Worm (Caenorhabditis elegans): Measurements from ENCODE around the gene F14F7.5.

The F14F7.5 gene

DNA sequence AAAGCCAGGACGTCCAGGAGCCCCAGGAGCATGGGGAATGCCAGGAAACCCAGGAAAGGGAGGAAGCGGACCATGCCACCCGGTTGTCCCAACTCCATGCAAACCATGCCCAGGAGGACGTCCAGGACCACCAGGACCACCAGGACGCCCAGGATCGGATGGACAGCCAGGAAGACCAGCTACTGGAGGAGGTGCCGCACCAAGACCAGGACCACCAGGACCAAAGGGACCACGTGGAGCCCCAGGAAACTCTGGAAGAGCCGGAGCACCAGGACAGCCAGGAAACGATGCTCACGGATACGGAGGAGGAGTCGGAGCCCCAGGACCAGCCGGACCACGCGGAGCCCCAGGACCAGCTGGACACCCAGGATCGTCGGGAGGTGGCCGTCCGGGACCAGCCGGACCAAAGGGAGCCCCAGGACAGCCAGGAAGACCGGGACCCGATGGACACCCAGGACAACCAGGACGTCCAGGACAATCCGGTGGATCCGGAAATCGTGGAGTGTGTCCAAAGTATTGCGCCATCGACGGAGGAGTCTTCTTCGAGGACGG is 12.2 kb upstream of the F14F7.5 start:
- TF ChIP-seq him-1 (tag; optimal IDR thresholded peaks at IDR 0.05): no peak
- TF ChIP-seq W03F9.2 (tag; optimal IDR thresholded peaks at IDR 0.05): no peak
- TF ChIP-seq dao-5 (tag; optimal IDR thresholded peaks at IDR 0.05): no peak

DNA sequence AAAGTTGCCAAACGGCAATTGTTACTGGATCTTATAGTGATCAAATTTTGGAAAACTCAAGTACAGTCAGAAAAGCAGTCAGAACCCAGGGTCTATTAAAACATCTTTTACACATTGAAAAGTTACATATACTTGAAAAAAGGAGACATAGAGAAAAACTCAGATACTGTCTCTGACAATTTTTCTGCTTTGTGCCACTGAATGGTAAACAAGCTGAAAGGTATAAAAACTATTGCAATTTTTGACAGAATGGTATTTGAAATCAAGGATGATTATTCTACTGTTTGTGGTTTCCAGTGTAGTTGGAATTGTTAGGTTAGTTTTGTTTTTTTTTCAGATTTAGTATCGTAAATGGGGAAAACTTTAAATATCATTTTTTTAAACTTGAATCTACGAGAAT is 11.1 kb upstream of the F14F7.5 start, which contains the start of gene cyp-13A11:
cyp-13A11 (plus strand) TSS at position 266 of the 400 bp plus-strand sequence.
- TF ChIP-seq dao-5 (tag; optimal IDR thresholded peaks at IDR 0.05) (no peak), him-1 (tag; optimal IDR thresholded peaks at IDR 0.05) (no peak)

DNA sequence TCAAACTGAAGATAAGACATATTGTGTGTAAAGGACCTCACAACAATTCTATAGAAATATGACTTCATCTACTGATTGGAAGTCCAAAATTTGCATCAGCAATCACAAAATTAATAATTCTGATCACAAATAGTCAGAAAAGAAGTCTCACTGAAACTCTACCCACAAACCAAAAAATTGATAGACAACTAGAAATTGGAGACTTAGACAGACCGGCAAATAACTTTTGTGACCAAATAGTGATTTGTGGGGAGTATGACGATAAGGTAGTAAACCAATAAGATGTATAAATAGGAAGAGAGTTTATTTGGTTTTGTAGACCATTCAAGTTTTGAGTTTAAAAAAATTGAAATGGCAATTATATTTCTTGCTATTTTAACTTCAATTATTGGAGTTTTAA is 7.5 kb upstream of the F14F7.5 start, which contains the start of gene cyp-13A12:
cyp-13A12 (plus strand) TSS at position 267 of the 400 bp plus-strand sequence.
- TF ChIP-seq dao-5 (tag; optimal IDR thresholded peaks at IDR 0.05) (no peak), W03F9.2 (tag; optimal IDR thresholded peaks at IDR 0.05) (no peak), him-1 (tag; optimal IDR thresholded peaks at IDR 0.05) (no peak)

DNA sequence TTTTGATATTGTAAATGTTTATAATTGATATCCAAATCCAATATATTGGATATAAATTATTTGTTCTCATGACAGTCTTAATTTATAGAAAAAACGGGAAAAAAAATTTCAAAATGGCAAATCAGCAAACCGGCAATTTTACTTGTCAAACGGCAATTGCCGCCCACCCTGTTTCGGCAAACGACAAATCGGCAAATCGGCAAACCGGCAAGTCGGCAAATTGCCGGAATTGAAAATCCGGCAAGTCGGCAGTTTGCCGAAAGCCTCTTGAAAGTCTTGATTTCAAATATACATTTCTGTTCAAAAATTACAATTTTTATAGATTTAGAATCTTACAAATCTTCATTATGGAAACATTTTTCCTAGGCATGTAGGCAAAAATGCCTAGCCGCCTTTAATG is 3.9 kb upstream of the F14F7.5 start:
- TF ChIP-seq him-1 (tag; optimal IDR thresholded peaks at IDR 0.05) (no peak), W03F9.2 (tag; optimal IDR thresholded peaks at IDR 0.05) (no peak), dao-5 (tag; optimal IDR thresholded peaks at IDR 0.05) (no peak)

ce11 chrIII:13029608-13030007 is 2.2 kb upstream of the F14F7.5 start, which contains the start of gene F14F7.4:
F14F7.4 (minus strand) TSS chrIII:13029708.
- TF ChIP-seq W03F9.2 (tag; optimal IDR thresholded peaks at IDR 0.05): no peak
- no peak for TF ChIP-seq him-1 (tag; optimal IDR thresholded peaks at IDR 0.05)
- no peak for TF ChIP-seq dao-5 (tag; optimal IDR thresholded peaks at IDR 0.05)

- TF ChIP-seq him-1 (tag; optimal IDR thresholded peaks at IDR 0.05) (no peak), W03F9.2 (tag; optimal IDR thresholded peaks at IDR 0.05) (no peak), dao-5 (tag; optimal IDR thresholded peaks at IDR 0.05) (no peak)
Observed at ce11 chrIII:13030551-13030950, 1.2 kb upstream of the F14F7.5 start, which contains the start of gene F14F7.7. F14F7.7 (plus strand) TSS chrIII:13030904.

DNA sequence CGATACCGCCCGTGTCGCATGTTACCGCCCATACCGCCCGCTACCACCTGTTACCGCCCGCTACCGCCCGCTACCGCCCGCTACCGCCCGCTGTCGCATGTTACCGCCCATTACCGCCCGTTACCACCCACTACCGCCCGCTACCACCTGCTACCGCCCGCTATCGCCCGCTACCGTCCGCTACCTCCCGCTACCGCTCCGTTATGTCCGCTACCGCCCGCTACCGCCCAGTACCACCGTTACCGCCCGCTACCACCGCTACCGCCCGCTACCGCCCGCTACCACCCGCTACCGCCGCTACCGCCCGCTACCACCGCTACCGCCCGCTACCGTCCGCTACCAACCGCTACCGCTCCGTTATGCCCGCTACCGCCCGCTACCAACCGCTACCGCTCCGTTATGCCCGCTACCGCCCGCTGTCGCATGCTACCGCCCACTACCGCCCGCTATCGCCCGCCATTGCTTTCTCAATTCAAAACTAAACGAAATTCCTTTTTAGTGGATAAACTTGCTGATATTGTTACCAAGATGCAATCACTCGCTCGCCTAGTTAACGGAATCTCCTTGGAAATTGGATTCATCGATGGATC is 723 bp downstream of the F14F7.5 start:
- TF ChIP-seq W03F9.2 (tag; optimal IDR thresholded peaks at IDR 0.05): no peak
- no peak for TF ChIP-seq dao-5 (tag; optimal IDR thresholded peaks at IDR 0.05)
- TF ChIP-seq him-1 (tag; optimal IDR thresholded peaks at IDR 0.05): no peak

DNA sequence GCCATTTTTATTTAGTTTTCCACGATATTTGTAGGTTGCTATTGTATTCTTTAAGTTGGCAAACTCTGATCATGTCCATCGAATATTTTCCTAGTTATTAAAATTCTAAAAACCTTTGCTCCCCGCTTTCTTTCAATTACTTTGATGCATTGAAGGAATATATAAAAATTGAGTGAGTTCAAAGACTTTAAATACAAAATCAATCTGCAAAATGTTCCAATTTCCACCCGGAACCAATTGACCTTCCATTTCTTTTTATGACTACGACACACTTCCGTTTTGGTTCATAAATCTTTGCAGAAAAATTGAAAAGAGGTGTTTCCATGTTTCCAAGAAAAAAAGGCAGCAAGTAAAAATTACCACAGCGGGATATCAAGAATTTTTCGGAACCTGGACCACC is 7.9 kb downstream of the F14F7.5 start, which contains the start of gene F54F12.2:
F54F12.2 (plus strand) TSS at position 301 of the 400 bp plus-strand sequence.
- TF ChIP-seq dao-5 (tag; optimal IDR thresholded peaks at IDR 0.05) (no peak), him-1 (tag; optimal IDR thresholded peaks at IDR 0.05) (no peak), W03F9.2 (tag; optimal IDR thresholded peaks at IDR 0.05) (no peak)

- TF ChIP-seq dao-5 (tag; optimal IDR thresholded peaks at IDR 0.05) (no peak), W03F9.2 (tag; optimal IDR thresholded peaks at IDR 0.05) (no peak), him-1 (tag; optimal IDR thresholded peaks at IDR 0.05) (no peak)
Observed at ce11 chrIII:13049956-13050355, 18.2 kb downstream of the F14F7.5 start.

DNA sequence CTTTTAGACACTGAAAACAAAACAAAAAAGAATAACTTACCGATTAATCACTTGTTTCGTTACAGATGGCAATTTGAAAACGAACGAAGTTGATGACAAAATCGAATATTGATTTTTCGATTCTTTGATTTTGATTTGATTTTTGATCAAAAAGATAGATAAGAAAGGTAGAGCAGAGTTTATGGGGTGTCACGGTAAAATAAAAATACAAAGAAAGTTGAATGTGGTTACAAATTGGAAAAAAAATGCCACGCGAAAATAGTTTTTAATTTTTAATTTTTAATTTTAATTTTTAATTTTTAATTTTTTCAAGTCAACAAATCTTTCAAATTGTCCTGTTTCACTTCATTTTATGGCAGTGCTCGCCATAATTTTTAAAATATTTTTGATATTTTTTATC is 23.5 kb downstream of the F14F7.5 start, which contains the start of gene F54F12.1:
F54F12.1 (minus strand) TSS at position 101 of the 400 bp plus-strand sequence.
- TF ChIP-seq him-1 (tag; optimal IDR thresholded peaks at IDR 0.05) (no peak), W03F9.2 (tag; optimal IDR thresholded peaks at IDR 0.05) (no peak), dao-5 (tag; optimal IDR thresholded peaks at IDR 0.05) (no peak)

ce11 chrIII:13056230-13056629 is 24.4 kb downstream of the F14F7.5 start:
- no peak for TF ChIP-seq W03F9.2 (tag; optimal IDR thresholded peaks at IDR 0.05)
- TF ChIP-seq dao-5 (tag; optimal IDR thresholded peaks at IDR 0.05): no peak
- no peak for TF ChIP-seq him-1 (tag; optimal IDR thresholded peaks at IDR 0.05)

DNA sequence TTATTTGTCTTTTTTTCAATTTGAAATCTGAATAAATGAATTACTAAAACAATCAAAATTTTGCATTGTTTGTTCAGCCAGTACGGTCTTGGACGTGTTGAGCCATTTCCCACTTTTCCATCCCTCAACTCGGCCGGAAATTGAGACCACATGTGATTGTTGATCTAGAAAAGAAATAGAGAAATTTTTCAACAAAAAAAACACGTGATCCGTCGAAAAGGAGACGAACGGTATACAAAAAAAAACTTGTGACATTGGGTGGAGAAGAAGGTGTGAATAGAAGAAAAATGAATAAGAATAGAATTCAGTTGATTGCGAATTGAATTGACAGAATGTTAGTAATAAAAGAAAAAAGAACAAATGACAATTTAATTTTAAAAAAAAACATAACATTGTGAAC is 24.9 kb downstream of the F14F7.5 start:
- no peak for TF ChIP-seq him-1 (tag; optimal IDR thresholded peaks at IDR 0.05)

DNA sequence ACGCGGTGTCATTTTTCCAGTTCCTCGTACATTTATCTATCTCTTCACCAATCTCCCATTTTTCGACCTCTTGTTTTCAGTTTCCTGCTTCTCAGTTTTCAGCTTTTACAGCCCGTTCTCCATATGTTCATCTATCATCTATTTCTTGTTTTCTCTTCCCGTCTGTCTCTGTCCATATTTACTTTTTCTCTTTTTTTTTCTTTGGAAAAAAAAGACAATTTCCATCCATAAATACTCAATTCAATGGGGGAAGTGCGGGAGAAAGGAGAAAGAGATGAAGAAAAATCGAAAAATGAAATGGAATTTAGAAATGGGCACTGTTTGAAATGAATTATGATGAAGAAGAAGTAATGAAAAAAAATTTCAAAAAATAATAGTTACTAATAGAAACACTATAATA is 26.3 kb downstream of the F14F7.5 start:
- TF ChIP-seq him-1 (tag; optimal IDR thresholded peaks at IDR 0.05): peak; percentile 18
- no peak for TF ChIP-seq W03F9.2 (tag; optimal IDR thresholded peaks at IDR 0.05)
- no peak for TF ChIP-seq dao-5 (tag; optimal IDR thresholded peaks at IDR 0.05)

ce11 chrIII:13059335-13059734 is 27.5 kb downstream of the F14F7.5 start:
- TF ChIP-seq him-1 (tag; optimal IDR thresholded peaks at IDR 0.05) (no peak), W03F9.2 (tag; optimal IDR thresholded peaks at IDR 0.05) (no peak)

DNA sequence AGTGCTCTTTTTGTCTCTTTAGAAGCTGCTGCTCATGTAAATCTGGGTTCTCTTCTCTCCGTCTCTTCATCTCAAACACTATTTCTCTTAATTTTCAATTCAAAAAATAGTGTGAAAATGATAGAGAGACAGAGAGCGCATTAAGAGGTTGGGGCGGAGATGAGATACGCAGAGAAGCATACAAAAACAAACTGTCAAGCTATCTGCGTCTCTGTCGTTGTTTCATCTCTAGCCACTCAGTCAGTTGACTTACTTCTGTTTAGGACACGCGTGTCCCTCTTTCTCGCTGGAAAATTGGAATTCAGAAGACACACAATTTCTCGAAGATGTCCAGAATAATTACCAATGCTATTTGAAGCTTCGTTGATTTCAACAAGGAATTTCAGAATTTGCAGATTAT is 29.3 kb downstream of the F14F7.5 start:
- TF ChIP-seq W03F9.2 (tag; optimal IDR thresholded peaks at IDR 0.05) (peak; percentile 45), him-1 (tag; optimal IDR thresholded peaks at IDR 0.05) (peak; percentile 83), dao-5 (tag; optimal IDR thresholded peaks at IDR 0.05) (no peak)
